Worm (Caenorhabditis elegans): ENCODE results near the gene Y32B12B.8.

DNA sequence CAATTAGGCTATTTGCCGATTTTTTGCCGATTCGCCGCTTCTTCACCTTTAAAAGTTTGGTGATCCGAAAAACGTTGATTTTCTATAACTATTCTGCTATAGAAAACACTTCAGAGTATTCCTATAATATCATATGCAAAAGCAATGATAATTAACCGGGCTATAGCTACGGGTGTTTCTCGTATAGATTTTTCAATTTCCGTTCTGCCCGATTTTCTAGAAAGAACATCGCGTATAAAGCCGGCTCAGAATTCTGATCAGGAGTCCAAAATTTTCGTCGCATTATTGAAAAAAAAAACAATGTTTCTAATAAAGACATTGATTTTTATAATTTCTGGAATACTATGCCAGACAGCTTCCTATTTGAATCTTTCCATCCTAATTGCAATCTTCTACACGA, 15.4 kb downstream of the Y32B12B.8 start, which contains the start of gene srbc-65:
- no peak for TF ChIP-seq klf-2 (GFP tag; conservative IDR thresholded peaks at IDR 0.05)
- TF ChIP-seq T22C8.4 (GFP tag; IDR thresholded peaks at IDR 0.05), result no peak
- TF ChIP-seq ref-1 (GFP tag; conservative IDR thresholded peaks at IDR 0.05), result no peak
- TF ChIP-seq flt-1 (GFP tag; IDR thresholded peaks at IDR 0.05), result no peak
- TF ChIP-seq med-1 (GFP tag; optimal IDR thresholded peaks at IDR 0.05; ENCODE audit: insufficient read depth), result no peak
- no peak for TF ChIP-seq cog-1 (tag; optimal IDR thresholded peaks at IDR 0.05)
- TF ChIP-seq tab-1 (GFP tag; IDR thresholded peaks at IDR 0.05), result no peak
- TF ChIP-seq ztf-29 (GFP tag; IDR thresholded peaks at IDR 0.05), result no peak
- TF ChIP-seq ztf-23 (GFP tag; IDR thresholded peaks at IDR 0.05), result no peak

Measured in whole organism, midembryonic.